Fruit fly (Drosophila melanogaster) whole organism: Measurements from ENCODE around the gene CG33642.

ENCODE experiments used
- CG8478 ChIP-seq: fragments of >200 bp; optimal IDR thresholded peaks from 2 replicates; lab custom pipeline; 2018; ENCODE audit warnings: inconsistent platforms
- Dll ChIP-seq: fragments of >200 bp; optimal IDR thresholded peaks from 2 replicates; lab custom pipeline; 2017
- usp ChIP-seq: fragments of >200 bp; optimal IDR thresholded peaks from 2 replicates; lab custom pipeline; 2017; ENCODE audit warnings: missing biosample characterization, missing genetic modification characterization, mixed read lengths

DNA sequence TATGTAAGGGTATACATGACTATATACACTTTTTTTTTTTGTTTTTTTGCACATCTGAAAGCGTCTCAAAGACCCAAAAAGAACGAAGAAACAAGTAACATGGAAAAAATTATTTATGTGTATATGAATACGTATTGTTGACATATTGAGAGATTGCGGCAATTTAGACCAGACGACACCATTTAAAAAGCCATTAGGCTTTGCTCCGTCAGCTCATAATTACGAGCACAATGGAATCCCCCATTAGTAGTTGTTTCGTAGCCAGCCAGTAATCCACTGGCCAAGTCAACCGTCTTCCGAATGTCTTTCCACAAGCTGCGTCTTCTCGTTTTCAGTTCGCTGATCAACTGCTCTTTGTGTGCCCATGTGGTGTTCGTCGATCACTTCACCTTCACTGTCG is 2.2 kb upstream of the CG33642 start, which contains the start of gene CG33640:
- no peak for TF ChIP-seq Dll
- no peak for TF ChIP-seq usp (GFP tag; lab: Kevin White, UChicago)
- TF ChIP-seq CG8478 (lab: Kevin White, UChicago): no peak
